Fruit fly (Drosophila melanogaster) whole organism, embryonic: ENCODE data around the gene Cp190.

Experiments
- Aef1 ChIP-seq: fragments of 200-800 bp; sonication (Bioruptor generic); IDR thresholded peaks from 3 replicates; pipeline ENCODE4 v1.3.6; 2022; ENCODE audit warnings: missing biosample characterization, missing genetic modification characterization
- Atf6 ChIP-seq: fragments of 200-800 bp; sonication (Bioruptor generic); IDR thresholded peaks from 2 replicates; pipeline ENCODE4 v1.3.6; 2022; ENCODE audit warnings: missing biosample characterization, missing genetic modification characterization
- B-H2 ChIP-seq: fragments of 200-800 bp; sonication (Bioruptor generic); optimal IDR thresholded peaks from 2 replicates; lab custom pipeline; 2018; ENCODE audit warnings: missing biosample characterization, mild to moderate bottlenecking, missing genetic modification characterization
- BtbVII ChIP-seq: fragments of 200-800 bp; sonication (Bioruptor generic); optimal IDR thresholded peaks from 3 replicates; lab custom pipeline; 2017; ENCODE audit warnings: missing biosample characterization, mild to moderate bottlenecking, missing genetic modification characterization
- CG1024 ChIP-seq: fragments of 200-800 bp; sonication (Bioruptor generic); IDR thresholded peaks from 2 replicates; pipeline ENCODE4 v1.3.6; 2022; ENCODE audit warnings: missing biosample characterization, missing genetic modification characterization
- CG10267 ChIP-seq: fragments of 200-800 bp; sonication (Bioruptor generic); optimal IDR thresholded peaks from 2 replicates; lab custom pipeline; 2018; ENCODE audit warnings: missing biosample characterization, mild to moderate bottlenecking, missing genetic modification characterization, moderate library complexity
- CG10321 ChIP-seq: fragments of 200-800 bp; sonication (Bioruptor generic); IDR thresholded peaks from 2 replicates; pipeline ENCODE4 v1.3.6; 2022; ENCODE audit warnings: missing biosample characterization, missing genetic modification characterization
- CG10654 ChIP-seq: fragments of 200-800 bp; sonication (Bioruptor generic); optimal IDR thresholded peaks from 2 replicates; lab custom pipeline; 2016; ENCODE audit warnings: missing biosample characterization, missing genetic modification characterization
- CG11398 ChIP-seq: fragments of 200-800 bp; sonication (Bioruptor generic); optimal IDR thresholded peaks from 2 replicates; lab custom pipeline; 2016; ENCODE audit warnings: missing biosample characterization, missing genetic modification characterization
- CG17385 ChIP-seq: fragments of 200-800 bp; sonication (Bioruptor generic); optimal IDR thresholded peaks from 3 replicates; lab custom pipeline; 2018; ENCODE audit warnings: missing biosample characterization, mild to moderate bottlenecking, missing genetic modification characterization
- CG17612 ChIP-seq: fragments of 200-800 bp; sonication (Bioruptor generic); IDR thresholded peaks from 2 replicates; pipeline ENCODE4 v1.3.6; 2022; ENCODE audit warnings: missing biosample characterization, missing genetic modification characterization
- CG17829 ChIP-seq: fragments of 200-800 bp; optimal IDR thresholded peaks from 2 replicates; lab custom pipeline; 2019; ENCODE audit warnings: missing biosample characterization, mild to moderate bottlenecking, missing genetic modification characterization, moderate library complexity
- CG31365 ChIP-seq: fragments of 200-800 bp; sonication (Bioruptor generic); optimal IDR thresholded peaks from 2 replicates; lab custom pipeline; 2018; ENCODE audit warnings: missing biosample characterization, mild to moderate bottlenecking, missing genetic modification characterization
- CG3407 ChIP-seq: fragments of 200-800 bp; sonication (Bioruptor generic); optimal IDR thresholded peaks from 2 replicates; lab custom pipeline; 2018; ENCODE audit warnings: missing biosample characterization, mild to moderate bottlenecking, missing genetic modification characterization
- CG4328 ChIP-seq: fragments of 200-800 bp; sonication (Bioruptor generic); optimal IDR thresholded peaks from 3 replicates; lab custom pipeline; 2017; ENCODE audit warnings: missing biosample characterization, missing genetic modification reagents, missing genetic modification characterization
- CG4424 ChIP-seq: fragments of 200-800 bp; sonication (Bioruptor generic); optimal IDR thresholded peaks from 3 replicates; lab custom pipeline; 2016; ENCODE audit warnings: missing biosample characterization, missing genetic modification characterization
- CG7963 ChIP-seq: fragments of 200-800 bp; sonication (Bioruptor generic); IDR thresholded peaks from 3 replicates; pipeline ENCODE4 v1.3.6; 2022; ENCODE audit warnings: missing biosample characterization, missing genetic modification characterization; ENCODE audit not compliant: partially characterized antibody
- CG8359 ChIP-seq: fragments of 200-800 bp; sonication (Bioruptor generic); optimal IDR thresholded peaks from 2 replicates; lab custom pipeline; 2017; ENCODE audit warnings: missing biosample characterization, mild to moderate bottlenecking, missing genetic modification characterization, borderline replicate concordance
- Drgx ChIP-seq: fragments of 200-800 bp; sonication (Bioruptor generic); IDR thresholded peaks from 2 replicates; pipeline ENCODE4 v1.3.6; 2022; ENCODE audit warnings: missing biosample characterization, missing genetic modification characterization
- Eip74EF ChIP-seq, 2 experiments: fragments of 200-800 bp in 1 of 2; fragments of >200 bp in 1 of 2; sonication (Bioruptor generic) in 1 of 2; optimal IDR thresholded peaks; 2 replicates each; lab custom pipeline; 2017 to 2019; ENCODE audit warnings: missing biosample characterization in 2 of 2, missing genetic modification characterization in 2 of 2, mild to moderate bottlenecking in 1 of 2, moderate library complexity in 1 of 2
- HmgD ChIP-seq: fragments of 200-800 bp; sonication (Bioruptor generic); optimal IDR thresholded peaks from 3 replicates; lab custom pipeline; 2016; ENCODE audit warnings: missing biosample characterization, missing genetic modification characterization
- MTF-1 ChIP-seq: fragments of 200-800 bp; sonication (Bioruptor generic); optimal IDR thresholded peaks from 2 replicates; lab custom pipeline; 2018; ENCODE audit warnings: missing biosample characterization, mild to moderate bottlenecking, missing genetic modification characterization, borderline replicate concordance
- Mad ChIP-seq: fragments of 200-800 bp; sonication (Bioruptor generic); optimal IDR thresholded peaks from 2 replicates; lab custom pipeline; 2016; ENCODE audit warnings: missing biosample characterization, missing genetic modification characterization
- Nf-YA ChIP-seq: fragments of 200-800 bp; sonication (Bioruptor generic); IDR thresholded peaks from 2 replicates; pipeline ENCODE4 v1.3.6; 2022; ENCODE audit warnings: missing biosample characterization, missing genetic modification characterization
- Sin3A ChIP-seq: fragments of >200 bp; optimal IDR thresholded peaks from 2 replicates; lab custom pipeline; 2018
- Stat92E ChIP-seq, 3 experiments: fragments of >200 bp in 2 of 3; fragments of 200-800 bp in 1 of 3; sonication (Bioruptor generic) in 1 of 3; optimal IDR thresholded peaks; 2 replicates each; lab custom pipeline; 2017 to 2019; ENCODE audit warnings: missing biosample characterization in 3 of 3, missing genetic modification characterization in 3 of 3, mild to moderate bottlenecking in 1 of 3, moderate library complexity in 1 of 3
- YL-1 ChIP-seq: fragments of 200-800 bp; sonication (Bioruptor generic); optimal IDR thresholded peaks from 3 replicates; lab custom pipeline; 2017; ENCODE audit warnings: missing biosample characterization, mild to moderate bottlenecking, missing genetic modification characterization
- az2 ChIP-seq: fragments of 200-800 bp; sonication (Bioruptor generic); optimal IDR thresholded peaks from 3 replicates; lab custom pipeline; 2016; ENCODE audit warnings: missing biosample characterization, missing genetic modification characterization
- bbx ChIP-seq: fragments of 200-800 bp; sonication (Bioruptor generic); IDR thresholded peaks from 2 replicates; pipeline ENCODE4 v1.3.6; 2022; ENCODE audit warnings: missing biosample characterization, missing genetic modification characterization; ENCODE audit not compliant: partially characterized antibody
- caup ChIP-seq: fragments of 200-800 bp; sonication (Bioruptor generic); optimal IDR thresholded peaks from 3 replicates; lab custom pipeline; 2017; ENCODE audit warnings: missing biosample characterization, mild to moderate bottlenecking, missing genetic modification characterization, moderate library complexity; ENCODE audit not compliant: severe bottlenecking
- crol ChIP-seq: fragments of 200-800 bp; sonication (Bioruptor generic); IDR thresholded peaks from 2 replicates; pipeline ENCODE4 v1.3.6; 2022; ENCODE audit warnings: missing biosample characterization, missing genetic modification characterization
- dpn ChIP-seq, 2 experiments: fragments of 200-800 bp; sonication (Bioruptor generic); optimal IDR thresholded peaks; 3 replicates each; lab custom pipeline; 2016; ENCODE audit warnings: missing biosample characterization in 2 of 2, missing genetic modification characterization in 2 of 2
- grn ChIP-seq: fragments of 200-800 bp; sonication (Bioruptor generic); optimal IDR thresholded peaks from 3 replicates; lab custom pipeline; 2017; ENCODE audit warnings: missing biosample characterization, missing genetic modification characterization
- hbn ChIP-seq: fragments of 200-800 bp; sonication (Bioruptor generic); IDR thresholded peaks from 2 replicates; pipeline ENCODE4 v1.3.6; 2022; ENCODE audit warnings: missing biosample characterization, missing genetic modification characterization; ENCODE audit not compliant: partially characterized antibody
- ind ChIP-seq: fragments of 200-800 bp; sonication (Bioruptor generic); optimal IDR thresholded peaks from 3 replicates; lab custom pipeline; 2016; ENCODE audit warnings: missing biosample characterization, missing genetic modification characterization
- inv ChIP-seq: fragments of 200-800 bp; sonication (Bioruptor generic); IDR thresholded peaks from 2 replicates; pipeline ENCODE4 v1.3.6; 2022; ENCODE audit warnings: missing biosample characterization, missing genetic modification characterization; ENCODE audit not compliant: partially characterized antibody
- lov ChIP-seq, 2 experiments: fragments of 200-800 bp in 1 of 2; fragments of >200 bp in 1 of 2; sonication (Bioruptor generic) in 1 of 2; IDR thresholded peaks in 1 of 2; optimal IDR thresholded peaks in 1 of 2; 2 replicates in 1 of 2; 3 replicates in 1 of 2; pipeline versions ENCODE4 v1.3.6 to Lab custom; 2017 to 2022; ENCODE audit warnings: missing biosample characterization in 1 of 2, missing genetic modification characterization in 1 of 2
- mam ChIP-seq: fragments of 200-800 bp; sonication (Bioruptor generic); optimal IDR thresholded peaks from 3 replicates; lab custom pipeline; 2016; ENCODE audit warnings: missing biosample characterization, missing genetic modification characterization
- pita ChIP-seq: fragments of 200-800 bp; sonication (Bioruptor generic); optimal IDR thresholded peaks from 2 replicates; lab custom pipeline; 2017; ENCODE audit warnings: missing biosample characterization, mild to moderate bottlenecking, missing genetic modification characterization
- prd ChIP-seq, 3 experiments: fragments of >200 bp in 2 of 3; fragments of 200-800 bp in 1 of 3; sonication (Bioruptor generic) in 1 of 3; optimal IDR thresholded peaks in 2 of 3; IDR thresholded peaks in 1 of 3; 2 replicates in 2 of 3; 3 replicates in 1 of 3; pipeline versions ENCODE4 v1.3.6 to Lab custom; 2017 to 2022; ENCODE audit warnings: missing biosample characterization in 1 of 3, missing genetic modification characterization in 1 of 3
- psq ChIP-seq: fragments of 200-800 bp; sonication (Bioruptor generic); optimal IDR thresholded peaks from 2 replicates; lab custom pipeline; 2017; ENCODE audit warnings: missing biosample characterization, missing genetic modification characterization
- sr ChIP-seq: fragments of 200-800 bp; sonication (Bioruptor generic); IDR thresholded peaks from 3 replicates; pipeline ENCODE4 v1.3.6; 2022; ENCODE audit warnings: missing biosample characterization, missing genetic modification characterization
- toy ChIP-seq: fragments of 200-800 bp; sonication (Bioruptor generic); IDR thresholded peaks from 2 replicates; pipeline ENCODE4 v1.3.6; 2022; ENCODE audit warnings: missing biosample characterization, missing genetic modification characterization
- ttk ChIP-seq: fragments of 200-800 bp; sonication (Bioruptor generic); IDR thresholded peaks from 2 replicates; pipeline ENCODE4 v2.1.2; 2022; ENCODE audit warnings: missing biosample characterization, missing genetic modification characterization
- tup ChIP-seq: fragments of 200-800 bp; sonication (Bioruptor generic); optimal IDR thresholded peaks from 2 replicates; lab custom pipeline; 2016; ENCODE audit warnings: missing biosample characterization, mild to moderate bottlenecking, missing genetic modification characterization, moderate library complexity
- zen ChIP-seq: fragments of 200-800 bp; sonication (Bioruptor generic); optimal IDR thresholded peaks from 3 replicates; lab custom pipeline; 2018; ENCODE audit warnings: missing biosample characterization, mild to moderate bottlenecking, missing genetic modification characterization, moderate library complexity

The Cp190 gene

DNA sequence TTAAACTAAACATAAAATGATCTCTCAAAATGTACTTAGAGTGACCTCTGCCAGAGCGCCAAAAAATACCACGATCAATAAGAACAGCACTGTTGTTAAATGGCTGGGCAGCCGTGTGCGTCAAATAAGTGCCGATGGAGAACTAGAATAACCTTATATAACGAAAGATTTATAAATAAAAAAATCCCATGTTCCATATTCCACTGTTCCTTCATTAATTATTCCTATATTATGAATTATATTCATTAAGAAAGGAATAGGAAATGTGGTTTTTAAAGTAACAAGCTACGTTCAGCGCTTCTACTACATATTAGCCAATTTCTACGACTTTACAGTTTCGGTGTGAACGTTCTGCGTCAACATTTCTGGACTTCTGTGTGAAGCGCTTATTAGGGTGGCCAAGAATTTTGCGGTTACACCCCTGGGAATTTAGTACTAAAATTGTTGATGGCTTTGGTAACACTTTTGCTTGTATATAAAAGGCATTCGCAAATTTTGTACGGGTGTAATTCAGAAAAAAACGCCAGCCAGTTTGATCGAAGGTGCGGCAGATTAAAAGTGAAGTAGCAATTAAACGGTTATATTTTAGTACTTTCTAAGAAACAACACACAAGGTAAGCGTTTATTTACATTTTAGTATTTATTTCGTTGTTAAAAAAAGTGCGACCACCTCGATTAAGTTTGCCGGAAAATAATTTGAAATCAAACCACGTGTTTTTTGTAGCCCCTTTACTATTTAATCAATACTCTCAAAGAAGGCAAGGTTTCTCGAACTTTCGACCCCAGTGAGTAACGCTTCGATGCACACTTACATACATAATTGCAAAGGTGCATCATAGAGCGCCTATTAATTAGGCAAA is 32.6 kb downstream of the Cp190 start, which contains the start of the genes tefu and Hsc70-4 (continued):
- TF ChIP-seq MTF-1 (GFP tag; lab: Kevin White, UChicago) (peak; percentile 36), CG10321 (GFP tag; lab: Robert Waterston, UW) (0 out of 2 replicates have a peak, but pooled peaks have one; percentile 49), CG11398 (GFP tag; lab: Kevin White, UChicago) (no peak), tup (GFP tag; lab: Kevin White, UChicago) (peak; percentile 50), Mad (GFP tag; lab: Kevin White, UChicago) (peak; percentile 68), bbx (GFP tag; lab: Robert Waterston, UW) (no peak), sr (GFP tag; lab: Robert Waterston, UW) (no peak; the same call in 2 of the 3 replicates), CG8359 (GFP tag; lab: Kevin White, UChicago) (peak; percentile 26), CG4328 (GFP tag; lab: Kevin White, UChicago) (no peak), CG1024 (GFP tag; lab: Robert Waterston, UW) (peak; percentile 83), caup (peak; percentile 38), CG4424 (GFP tag; lab: Kevin White, UChicago) (peak; percentile 82), CG3407 (GFP tag; lab: Kevin White, UChicago) (peak; percentile 34), B-H2 (peak; percentile 64), HmgD (GFP tag; lab: Kevin White, UChicago) (peak; percentile 34), Atf6 (GFP tag; lab: Robert Waterston, UW) (peak; percentile 73), YL-1 (peak; percentile 44), Nf-YA (GFP tag; lab: Robert Waterston, UW) (peak; percentile 52; the same call in 1 of the 2 replicates), CG10654 (peak; percentile 81), Eip74EF (GFP tag; optimal IDR thresholded peaks at IDR 0.05; lab: Kevin White, UChicago) (peak in 1 of 2 experiments; percentile 82), grn (GFP tag; lab: Kevin White, UChicago) (no peak), CG31365 (tag; lab: Kevin White, UChicago) (peak; percentile 4), CG7963 (0 out of 3 replicates have a peak, but pooled peaks have one; percentile 6), ttk (GFP tag; lab: Robert Waterston, UW) (peak; percentile 87), Stat92E (GFP tag; optimal IDR thresholded peaks at IDR 0.05; lab: Kevin White, UChicago) (peak in 1 of 3 experiments; percentile 37), inv (GFP tag; lab: Robert Waterston, UW) (no peak), lov (optimal IDR thresholded peaks at IDR 0.05; lab: Kevin White, UChicago) (no peak), lov (GFP tag; IDR thresholded peaks at IDR 0.05; lab: Robert Waterston, UW) (no peak; the same call in 2 of the 3 replicates), mam (peak; percentile 88), Aef1 (GFP tag; lab: Robert Waterston, UW) (peak; percentile 86), CG17612 (peak; percentile 69), az2 (GFP tag; lab: Kevin White, UChicago) (peak; percentile 65), CG17829 (tag; lab: Kevin White, UChicago) (peak; percentile 73), Drgx (GFP tag; lab: Robert Waterston, UW) (peak; percentile 42; the same call in 1 of the 2 replicates), ind (GFP tag; lab: Kevin White, UChicago) (peak; percentile 86), dpn (GFP tag; optimal IDR thresholded peaks at IDR 0.05; lab: Kevin White, UChicago) (peak; percentile 79 to 83), hbn (no peak), CG10267 (tag; lab: Kevin White, UChicago) (peak; percentile 73), psq (GFP tag; lab: Kevin White, UChicago) (no peak), BtbVII (GFP tag; lab: Kevin White, UChicago) (peak; percentile 11), Sin3A (peak; percentile 96), pita (GFP tag; lab: Kevin White, UChicago) (no peak), CG17385 (GFP tag; lab: Kevin White, UChicago) (peak; percentile 61), zen (tag; lab: Kevin White, UChicago) (peak; percentile 72), toy (GFP tag; lab: Robert Waterston, UW) (no peak), crol (GFP tag; lab: Robert Waterston, UW) (no peak), prd (optimal IDR thresholded peaks at IDR 0.05; lab: Kevin White, UChicago) (no peak), prd (GFP tag; IDR thresholded peaks at IDR 0.05; lab: Robert Waterston, UW) (peak; percentile 88)
